Worm (Caenorhabditis elegans) whole organism, L4 larva: ENCODE measurements around the gene trxr-2.
A peak's percentile ranks its signal among the peaks of the same experiment; 100 is the strongest.

ENCODE experiments used
- F37D6.2 ChIP-seq: sonication (generic microtip); optimal IDR thresholded peaks from 2 replicates; lab custom pipeline; 2016; ENCODE audit warnings: mild to moderate bottlenecking, missing genetic modification characterization, missing compliant biosample characterization
- F44E2.7 ChIP-seq: fragments of 200-800 bp; sonication (Bioruptor generic); IDR thresholded peaks from 2 replicates; pipeline ENCODE4 v2.1.2; 2022; ENCODE audit warnings: missing genetic modification characterization, missing compliant biosample characterization
- T20F7.1 ChIP-seq: fragments of 200-800 bp; sonication (Bioruptor generic); optimal IDR thresholded peaks from 2 replicates; lab custom pipeline; 2018; ENCODE audit warnings: mild to moderate bottlenecking, missing genetic modification characterization, missing compliant biosample characterization
- Y105C5A.15 ChIP-seq: fragments of 200-800 bp; sonication (Bioruptor generic); IDR thresholded peaks from 2 replicates; pipeline ENCODE4 v1.3.6; 2022; ENCODE audit warnings: missing genetic modification characterization, missing compliant biosample characterization
- Y48G9A.11 ChIP-seq: fragments of 200-800 bp; sonication (Bioruptor generic); IDR thresholded peaks from 2 replicates; pipeline ENCODE4 v1.3.6; 2022; ENCODE audit warnings: missing genetic modification reagents, missing genetic modification characterization, missing compliant biosample characterization
- aly-2 ChIP-seq: sonication (generic microtip); optimal IDR thresholded peaks from 2 replicates; lab custom pipeline; 2018; ENCODE audit warnings: missing biosample characterization, missing genetic modification characterization
- arid-1 ChIP-seq: fragments of 200-800 bp; sonication (Bioruptor generic); conservative IDR thresholded peaks from 2 replicates; pipeline ENCODE4 v1.3.6; 2022; ENCODE audit warnings: missing genetic modification reagents, missing genetic modification characterization, missing compliant biosample characterization
- ceh-28 ChIP-seq: fragments of 150-350 bp; optimal IDR thresholded peaks from 2 replicates; lab custom pipeline; 2014; ENCODE audit warnings: missing biosample characterization, missing genetic modification reagents, missing genetic modification characterization
- ceh-32 ChIP-seq: sonication (generic microtip); optimal IDR thresholded peaks from 2 replicates; lab custom pipeline; 2016; ENCODE audit warnings: mild to moderate bottlenecking, missing genetic modification characterization, missing compliant biosample characterization; ENCODE audit not compliant: poor library complexity
- ceh-44 ChIP-seq: fragments of 200-800 bp; sonication (Bioruptor generic); IDR thresholded peaks from 2 replicates; pipeline ENCODE4 v1.3.6; 2022; ENCODE audit warnings: missing genetic modification reagents, missing genetic modification characterization, missing compliant biosample characterization
- ceh-82 ChIP-seq: sonication (generic microtip); optimal IDR thresholded peaks from 2 replicates; lab custom pipeline; 2017; ENCODE audit warnings: missing biosample characterization, missing genetic modification characterization
- ctbp-1 ChIP-seq: fragments of 200-800 bp; sonication (Bioruptor generic); IDR thresholded peaks from 2 replicates; pipeline ENCODE4 v1.3.6; 2022; ENCODE audit warnings: missing genetic modification reagents, missing genetic modification characterization, missing compliant biosample characterization
- daf-12 ChIP-seq: fragments of 150-350 bp; optimal IDR thresholded peaks from 2 replicates; lab custom pipeline; 2014; ENCODE audit warnings: missing biosample characterization, missing genetic modification reagents, missing genetic modification characterization
- daf-16 ChIP-seq, 3 experiments: sonication (generic microtip); optimal IDR thresholded peaks; 2 replicates each; lab custom pipeline; 2016 to 2017; ENCODE audit warnings: missing genetic modification characterization in 3 of 3, missing genetic modification reagents in 3 of 3, mild to moderate bottlenecking in 2 of 3, missing compliant biosample characterization in 2 of 3, missing biosample characterization in 1 of 3, moderate library complexity in 1 of 3
- dmd-6 ChIP-seq: fragments of 200-800 bp; sonication (Bioruptor generic); IDR thresholded peaks from 2 replicates; pipeline ENCODE4 v1.3.6; 2022; ENCODE audit warnings: missing genetic modification reagents, missing genetic modification characterization, missing compliant biosample characterization
- dmd-9 ChIP-seq: fragments of 200-800 bp; sonication (Bioruptor generic); IDR thresholded peaks from 2 replicates; pipeline ENCODE4 v1.3.6; 2022; ENCODE audit warnings: missing genetic modification reagents, missing genetic modification characterization, missing compliant biosample characterization
- dpl-1 ChIP-seq: fragments of 150-350 bp; optimal IDR thresholded peaks from 2 replicates; lab custom pipeline; 2014; ENCODE audit warnings: missing biosample characterization, missing genetic modification reagents, missing genetic modification characterization
- duxl-1 ChIP-seq: sonication (generic microtip); optimal IDR thresholded peaks from 2 replicates; lab custom pipeline; 2016; ENCODE audit warnings: mild to moderate bottlenecking, missing genetic modification characterization, moderate library complexity, missing compliant biosample characterization; ENCODE audit not compliant: poor library complexity
- fkh-10 ChIP-seq: fragments of 150-350 bp; optimal IDR thresholded peaks from 2 replicates; lab custom pipeline; 2014; ENCODE audit warnings: missing biosample characterization, missing genetic modification reagents, missing genetic modification characterization
- fos-1 ChIP-seq: fragments of 150-350 bp; optimal IDR thresholded peaks from 2 replicates; lab custom pipeline; 2014; ENCODE audit warnings: missing biosample characterization, missing genetic modification characterization
- hlh-11 ChIP-seq: fragments of 200-800 bp; sonication (Bioruptor generic); optimal IDR thresholded peaks from 2 replicates; lab custom pipeline; 2018; ENCODE audit warnings: mild to moderate bottlenecking, missing genetic modification characterization, missing compliant biosample characterization
- hlh-30 ChIP-seq: sonication (generic microtip); optimal IDR thresholded peaks from 2 replicates; lab custom pipeline; 2017; ENCODE audit warnings: antibody characterized with exemption, mild to moderate bottlenecking, missing genetic modification characterization, missing compliant biosample characterization; ENCODE audit not compliant: insufficient read depth
- lin-13 ChIP-seq: fragments of 150-350 bp; optimal IDR thresholded peaks from 2 replicates; lab custom pipeline; 2014; ENCODE audit warnings: missing biosample characterization, missing genetic modification reagents, missing genetic modification characterization
- lin-38 ChIP-seq: fragments of 200-800 bp; sonication (Bioruptor generic); IDR thresholded peaks from 2 replicates; pipeline ENCODE4 v1.3.6; 2022; ENCODE audit warnings: missing genetic modification reagents, missing genetic modification characterization, missing compliant biosample characterization
- lir-3 ChIP-seq: sonication (generic microtip); optimal IDR thresholded peaks from 2 replicates; lab custom pipeline; 2016; ENCODE audit warnings: mild to moderate bottlenecking, missing genetic modification characterization, missing compliant biosample characterization
- mep-1 ChIP-seq: fragments of 150-350 bp; sonication (generic microtip); optimal IDR thresholded peaks from 3 replicates; lab custom pipeline; 2014; ENCODE audit warnings: missing biosample characterization, missing genetic modification characterization
- mes-2 ChIP-seq: sonication (generic microtip); optimal IDR thresholded peaks from 2 replicates; lab custom pipeline; 2016; ENCODE audit warnings: missing genotype, mild to moderate bottlenecking, missing genetic modification characterization, missing compliant biosample characterization; ENCODE audit not compliant: poor library complexity, severe bottlenecking
- nhr-111 ChIP-seq: fragments of 200-800 bp; sonication (Bioruptor generic); optimal IDR thresholded peaks from 2 replicates; lab custom pipeline; 2018; ENCODE audit warnings: mild to moderate bottlenecking, missing genetic modification characterization, missing compliant biosample characterization
- nhr-41 ChIP-seq: fragments of 200-800 bp; sonication (Bioruptor generic); IDR thresholded peaks from 2 replicates; pipeline ENCODE4 v1.3.6; 2022; ENCODE audit warnings: missing genetic modification reagents, missing genetic modification characterization, missing compliant biosample characterization
- nhr-48 ChIP-seq: sonication (generic microtip); optimal IDR thresholded peaks from 2 replicates; lab custom pipeline; 2016; ENCODE audit warnings: mild to moderate bottlenecking, missing genetic modification characterization, missing compliant biosample characterization
- nhr-76 ChIP-seq: fragments of 150-350 bp; optimal IDR thresholded peaks from 2 replicates; lab custom pipeline; 2014; ENCODE audit warnings: missing biosample characterization, missing genetic modification characterization
- php-3 ChIP-seq: fragments of 200-800 bp; sonication (Bioruptor generic); IDR thresholded peaks from 2 replicates; pipeline ENCODE4 v1.3.6; 2022; ENCODE audit warnings: missing genetic modification reagents, missing genetic modification characterization, missing compliant biosample characterization
- rbr-2 ChIP-seq: sonication (generic microtip); optimal IDR thresholded peaks from 2 replicates; lab custom pipeline; 2016; ENCODE audit warnings: missing genotype, missing genetic modification characterization, missing compliant biosample characterization
- saeg-2 ChIP-seq: fragments of 200-800 bp; sonication (Bioruptor generic); IDR thresholded peaks from 2 replicates; pipeline ENCODE4 v1.3.6; 2022; ENCODE audit warnings: missing genetic modification reagents, missing genetic modification characterization, missing compliant biosample characterization
- sdz-12 ChIP-seq: fragments of 200-800 bp; sonication (Bioruptor generic); optimal IDR thresholded peaks from 2 replicates; lab custom pipeline; 2018; ENCODE audit warnings: mild to moderate bottlenecking, missing genetic modification characterization, missing compliant biosample characterization
- set-16 ChIP-seq: fragments of 200-800 bp; sonication (Bioruptor generic); IDR thresholded peaks from 2 replicates; pipeline ENCODE4 v1.3.6; 2022; ENCODE audit warnings: missing genetic modification reagents, missing genetic modification characterization, missing compliant biosample characterization
- skn-1 ChIP-seq: fragments of 150-350 bp; optimal IDR thresholded peaks from 2 replicates; lab custom pipeline; 2014; ENCODE audit warnings: missing biosample characterization, missing genetic modification characterization
- snpc-1.2 ChIP-seq: fragments of 200-800 bp; sonication (Bioruptor generic); IDR thresholded peaks from 2 replicates; pipeline ENCODE4 v1.3.6; 2022; ENCODE audit warnings: missing genetic modification reagents, missing genetic modification characterization, missing compliant biosample characterization
- spr-1 ChIP-seq: sonication (generic microtip); optimal IDR thresholded peaks from 2 replicates; lab custom pipeline; 2016; ENCODE audit warnings: mild to moderate bottlenecking, missing genetic modification characterization, missing compliant biosample characterization
- tag-97 ChIP-seq: fragments of 200-800 bp; sonication (Bioruptor generic); IDR thresholded peaks from 2 replicates; pipeline ENCODE4 v1.3.6; 2022; ENCODE audit warnings: missing genetic modification characterization, missing compliant biosample characterization
- unc-130 ChIP-seq: sonication (generic microtip); optimal IDR thresholded peaks from 2 replicates; lab custom pipeline; 2016; ENCODE audit warnings: missing genetic modification reagents, missing genetic modification characterization, missing compliant biosample characterization
- unc-39 ChIP-seq: sonication (generic microtip); optimal IDR thresholded peaks from 2 replicates; lab custom pipeline; 2017; ENCODE audit warnings: missing biosample characterization, missing genetic modification characterization
- unc-62 ChIP-seq, 3 experiments: fragments of 150-350 bp in 1 of 3; sonication (generic microtip); optimal IDR thresholded peaks in 2 of 3; peaks in 1 of 3; 1 replicate in 1 of 3; 2 replicates in 2 of 3; lab custom pipeline; 2014 to 2017; ENCODE audit warnings: missing biosample characterization in 3 of 3, missing genetic modification characterization in 3 of 3, missing genetic modification reagents in 3 of 3, missing genotype in 1 of 3
- vab-7 ChIP-seq: fragments of 200-800 bp; sonication (Bioruptor generic); IDR thresholded peaks from 2 replicates; pipeline ENCODE4 v1.3.6; 2022; ENCODE audit warnings: missing genetic modification reagents, missing genetic modification characterization, missing compliant biosample characterization
- zag-1 ChIP-seq: fragments of 150-350 bp; optimal IDR thresholded peaks from 2 replicates; lab custom pipeline; 2014; ENCODE audit warnings: missing biosample characterization, missing genetic modification characterization
- zfp-2 ChIP-seq: sonication (generic microtip); optimal IDR thresholded peaks from 2 replicates; lab custom pipeline; 2016; ENCODE audit warnings: mild to moderate bottlenecking, missing genetic modification characterization, missing compliant biosample characterization
- zfp-3 ChIP-seq: fragments of 200-800 bp; sonication (Bioruptor generic); conservative IDR thresholded peaks from 2 replicates; pipeline ENCODE4 v1.3.6; 2022; ENCODE audit warnings: missing genetic modification reagents, missing genetic modification characterization, missing compliant biosample characterization
- zip-11 ChIP-seq: fragments of 200-800 bp; sonication (Bioruptor generic); IDR thresholded peaks from 2 replicates; pipeline ENCODE4 v1.3.6; 2022; ENCODE audit warnings: missing genetic modification characterization, missing compliant biosample characterization
- ztf-7 ChIP-seq: fragments of 150-350 bp; optimal IDR thresholded peaks from 2 replicates; lab custom pipeline; 2014; ENCODE audit warnings: missing biosample characterization, missing genetic modification characterization

The trxr-2 gene

DNA sequence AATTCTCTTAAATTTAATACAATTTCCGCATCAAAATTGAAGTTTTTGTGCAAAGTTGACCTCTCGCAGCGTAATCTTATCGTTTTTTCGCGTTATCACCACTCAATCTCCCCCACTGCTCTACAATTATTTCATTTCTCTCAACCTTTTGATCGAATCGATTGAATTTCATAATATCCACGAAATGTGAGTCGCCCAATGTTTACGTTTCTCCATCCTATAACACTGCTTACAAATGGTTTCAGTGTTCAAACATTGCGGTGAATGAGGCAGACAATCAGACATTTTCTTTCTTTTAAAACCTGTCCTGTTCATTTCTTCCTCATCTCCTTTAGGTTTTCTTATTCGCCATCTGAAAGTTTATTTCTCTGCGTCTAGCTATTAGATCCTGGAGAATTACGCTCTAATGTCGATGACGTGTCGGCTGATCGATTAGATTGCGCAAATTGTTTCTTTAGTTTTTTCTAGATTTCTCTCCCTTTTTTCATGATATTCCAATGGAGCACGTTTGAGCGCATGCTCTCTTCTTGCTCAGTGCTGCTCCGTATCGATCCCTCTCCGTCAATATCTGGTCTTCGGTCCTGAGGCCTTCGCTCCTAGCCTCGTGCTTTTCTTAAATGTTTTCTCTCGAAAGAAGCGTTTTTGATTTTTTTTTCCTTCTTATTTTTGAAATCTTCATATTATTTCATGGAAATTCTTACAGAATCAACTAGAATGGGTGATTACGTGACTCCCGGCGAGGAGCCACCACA is 8.5 kb upstream of the trxr-2 start, which contains the start of gene unc-32 (continued):
- TF ChIP-seq set-16 (GFP tag; lab: Robert Waterston, UW): 0 out of 2 replicates have a peak, but pooled peaks have one; percentile 5
- TF ChIP-seq nhr-111 (GFP tag; lab: Kevin White, UChicago): no peak
- no peak for TF ChIP-seq zip-11 (GFP tag; lab: Robert Waterston, UW)
- TF ChIP-seq vab-7 (GFP tag; lab: Robert Waterston, UW): no peak
- TF ChIP-seq zfp-2 (tag; lab: Kevin White, UChicago): no peak
- TF ChIP-seq ztf-7 (tag; lab: Kevin White, UChicago): no peak
- no peak for TF ChIP-seq fos-1 (tag; lab: Kevin White, UChicago)
- TF ChIP-seq nhr-48: no peak
- TF ChIP-seq arid-1 (GFP tag; lab: Robert Waterston, UW): no peak
- no peak for TF ChIP-seq ceh-82
- TF ChIP-seq F37D6.2 (tag; lab: Kevin White, UChicago): peak; percentile 1
- no peak for TF ChIP-seq unc-130 (GFP tag; lab: Kevin White, UChicago)
- TF ChIP-seq unc-39 (tag; lab: Kevin White, UChicago): no peak
- TF ChIP-seq hlh-11 (tag; lab: Kevin White, UChicago): peak; percentile 37
- peak; percentile 59 for TF ChIP-seq mep-1 (tag; lab: Kevin White, UChicago)
- TF ChIP-seq dmd-6 (GFP tag; lab: Robert Waterston, UW): peak; percentile 19; the same call in 1 of the 2 replicates
- no peak for TF ChIP-seq saeg-2 (GFP tag; lab: Robert Waterston, UW)
- TF ChIP-seq nhr-41 (GFP tag; lab: Robert Waterston, UW): no peak
- no peak for TF ChIP-seq daf-16 (GFP tag; optimal IDR thresholded peaks at IDR 0.05; lab: Kevin White, UChicago)
- TF ChIP-seq daf-16 (tag; optimal IDR thresholded peaks at IDR 0.05; lab: Kevin White, UChicago): peak; percentile 21
- TF ChIP-seq ceh-44 (GFP tag; lab: Robert Waterston, UW): no peak
- TF ChIP-seq lin-13 (GFP tag; lab: Kevin White, UChicago): peak; percentile 11
- TF ChIP-seq zag-1: no peak
- no peak for TF ChIP-seq tag-97 (GFP tag; lab: Robert Waterston, UW)
- no peak for TF ChIP-seq ceh-32 (tag; lab: Kevin White, UChicago)
- no peak for TF ChIP-seq Y105C5A.15 (GFP tag; lab: Robert Waterston, UW)
- TF ChIP-seq php-3 (GFP tag; lab: Robert Waterston, UW): no peak
- peak; percentile 46 for TF ChIP-seq dpl-1 (GFP tag; lab: Kevin White, UChicago)
- TF ChIP-seq zfp-3: no peak
- TF ChIP-seq dmd-9: no peak
- peak; percentile 54 for TF ChIP-seq fkh-10
- no peak for TF ChIP-seq snpc-1.2
- no peak for TF ChIP-seq aly-2 (tag; lab: Kevin White, UChicago)
- TF ChIP-seq hlh-30: peak; percentile 71
- TF ChIP-seq ceh-28 (tag; lab: Kevin White, UChicago): peak; percentile 42
- peak in 1 of 2 experiments; percentile 56 for TF ChIP-seq unc-62 (GFP tag; optimal IDR thresholded peaks at IDR 0.05 in 1 of 2; lab: Kevin White, UChicago)
- no peak for TF ChIP-seq unc-62 (tag; optimal IDR thresholded peaks at IDR 0.05; lab: Kevin White, UChicago)
- no peak for TF ChIP-seq T20F7.1 (GFP tag; lab: Kevin White, UChicago)
- no peak for TF ChIP-seq sdz-12 (GFP tag; lab: Kevin White, UChicago)
- TF ChIP-seq F44E2.7 (GFP tag; lab: Robert Waterston, UW): no peak
- no peak for TF ChIP-seq Y48G9A.11 (GFP tag; lab: Robert Waterston, UW)
- peak; percentile 50 for TF ChIP-seq mes-2 (tag; lab: Kevin White, UChicago)
- TF ChIP-seq daf-12 (tag; lab: Kevin White, UChicago): no peak
- TF ChIP-seq lin-38 (GFP tag; lab: Robert Waterston, UW): peak; percentile 36
- TF ChIP-seq nhr-76 (tag; lab: Kevin White, UChicago): no peak
- TF ChIP-seq rbr-2 (tag; lab: Kevin White, UChicago): peak; percentile 53
- TF ChIP-seq spr-1 (tag; lab: Kevin White, UChicago): no peak
- no peak for TF ChIP-seq duxl-1
- TF ChIP-seq ctbp-1 (GFP tag; lab: Robert Waterston, UW): peak; percentile 53; the same call in 1 of the 2 replicates
- TF ChIP-seq lir-3: no peak
- no peak for TF ChIP-seq skn-1
